Fruit fly (Drosophila melanogaster): ENCODE results near the gene ND-B8.

Gene ND-B8

DNA sequence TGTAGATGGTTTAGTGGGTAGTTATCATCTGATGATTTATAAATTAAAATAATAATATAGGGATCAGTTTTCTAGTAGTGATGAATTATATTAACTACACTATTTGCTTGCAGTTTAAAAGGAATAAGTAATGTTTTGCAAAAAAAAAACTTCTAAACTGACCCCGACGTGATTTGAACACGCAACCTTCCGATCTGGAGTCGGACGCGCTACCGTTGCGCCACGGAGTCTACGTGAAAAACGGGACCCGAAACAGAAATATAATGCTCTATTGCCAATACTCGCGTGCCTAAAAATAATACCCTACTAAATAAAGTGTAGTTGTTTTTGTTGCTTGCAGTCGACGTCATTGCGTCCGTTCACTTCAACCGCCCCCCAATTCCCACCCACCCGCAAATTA lies 35.6 kb upstream of the ND-B8 start (continued):
- TF ChIP-seq peb (GFP tag; IDR thresholded peaks at IDR 0.05) (no peak), CG10209 (GFP tag; optimal IDR thresholded peaks at IDR 0.05) (no peak), CG33557 (GFP tag; optimal IDR thresholded peaks at IDR 0.05) (no peak), CG1024 (GFP tag; IDR thresholded peaks at IDR 0.05) (no peak), CG15479 (GFP tag; optimal IDR thresholded peaks at IDR 0.05) (peak; percentile 24), eve (GFP tag; optimal IDR thresholded peaks at IDR 0.05) (no peak), ham (GFP tag; IDR thresholded peaks at IDR 0.05) (no peak), CG16779 (GFP tag; IDR thresholded peaks at IDR 0.05) (no peak), Dek (tag; optimal IDR thresholded peaks at IDR 0.05) (no peak), CG4404 (GFP tag; IDR thresholded peaks at IDR 0.05) (no peak), sr (GFP tag; IDR thresholded peaks at IDR 0.05) (no peak), CG17568 (GFP tag; optimal IDR thresholded peaks at IDR 0.05) (no peak), cas (GFP tag; IDR thresholded peaks at IDR 0.05) (no peak), CG3995 (GFP tag; optimal IDR thresholded peaks at IDR 0.05) (no peak), CG15269 (tag; optimal IDR thresholded peaks at IDR 0.05) (no peak), ttk (GFP tag; IDR thresholded peaks at IDR 0.05) (no peak), fu2 (GFP tag; optimal IDR thresholded peaks at IDR 0.05) (no peak), ase (GFP tag; IDR thresholded peaks at IDR 0.05) (no peak), lilli (GFP tag; optimal IDR thresholded peaks at IDR 0.05) (no peak), CG12659 (GFP tag; optimal IDR thresholded peaks at IDR 0.05) (no peak), CG8765 (GFP tag; IDR thresholded peaks at IDR 0.05) (no peak), CG11247 (GFP tag; IDR thresholded peaks at IDR 0.05) (no peak), CG8924 (tag; optimal IDR thresholded peaks at IDR 0.05) (no peak), knrl (GFP tag; IDR thresholded peaks at IDR 0.05; ENCODE audit: partially characterized antibody) (peak; percentile 42; the same call in 1 of the 3 replicates), sens (GFP tag) (no peak), CG17612 (GFP tag; IDR thresholded peaks at IDR 0.05) (no peak), CG8944 (GFP tag; optimal IDR thresholded peaks at IDR 0.05) (no peak), HLH3B (GFP tag; IDR thresholded peaks at IDR 0.05) (no peak), CG12769 (tag; optimal IDR thresholded peaks at IDR 0.05) (no peak), Drgx (GFP tag; IDR thresholded peaks at IDR 0.05) (no peak), ci (GFP tag; IDR thresholded peaks at IDR 0.05) (no peak), Nf-YC (tag; optimal IDR thresholded peaks at IDR 0.05) (no peak), schlank (tag; optimal IDR thresholded peaks at IDR 0.05) (no peak), sna (GFP tag; IDR thresholded peaks at IDR 0.05; ENCODE audit: partially characterized antibody) (no peak), CG11696 (GFP tag; IDR thresholded peaks at IDR 0.05) (no peak), crol (GFP tag; IDR thresholded peaks at IDR 0.05) (peak; percentile 54; the same call in 1 of the 2 replicates), odd (GFP tag; optimal IDR thresholded peaks at IDR 0.05) (no peak), chm (GFP tag; IDR thresholded peaks at IDR 0.05) (no peak), Dip3 (GFP tag; optimal IDR thresholded peaks at IDR 0.05) (no peak), pfk (GFP tag; optimal IDR thresholded peaks at IDR 0.05) (no peak), Sin3A (optimal IDR thresholded peaks at IDR 0.05) (no peak), CG30020 (tag; optimal IDR thresholded peaks at IDR 0.05) (no peak), dmrt11E (tag; optimal IDR thresholded peaks at IDR 0.05) (no peak), Doc3 (GFP tag; IDR thresholded peaks at IDR 0.05; ENCODE audit: partially characterized antibody) (0 out of 3 replicates have a peak, but pooled peaks have one; percentile 22), dan (GFP tag; IDR thresholded peaks at IDR 0.05) (no peak), Atf6 (GFP tag; IDR thresholded peaks at IDR 0.05) (no peak), tna (GFP tag; IDR thresholded peaks at IDR 0.05; ENCODE audit: partially characterized antibody) (peak; percentile 21; the same call in 1 of the 2 replicates), Vsx1 (GFP tag; optimal IDR thresholded peaks at IDR 0.05) (no peak), amos (GFP tag; IDR thresholded peaks at IDR 0.05; ENCODE audit: partially characterized antibody) (peak; percentile 67; the same call in 1 of the 2 replicates), Bgb (GFP tag; IDR thresholded peaks at IDR 0.05; ENCODE audit: partially characterized antibody) (peak; percentile 76), CG1832 (GFP tag; optimal IDR thresholded peaks at IDR 0.05) (no peak), CG7987 (GFP tag; optimal IDR thresholded peaks at IDR 0.05) (no peak)
